Fruit fly (Drosophila melanogaster): Measurements from ENCODE around the gene CG3552.

Gene CG3552

dm6 chr3L:9455819-9456388 is at the start of gene CG3552, which contains the start of gene phol (continued):
- TF ChIP-seq odd (GFP tag; optimal IDR thresholded peaks at IDR 0.05) (no peak), MBD-R2 (GFP tag; IDR thresholded peaks at IDR 0.05) (peak; percentile 66), CG17829 (tag; optimal IDR thresholded peaks at IDR 0.05) (peak; percentile 35), CG17186 (GFP tag; optimal IDR thresholded peaks at IDR 0.05) (peak; percentile 97), Doc2 (GFP tag; IDR thresholded peaks at IDR 0.05) (no peak), CG12769 (tag; optimal IDR thresholded peaks at IDR 0.05) (peak; percentile 10), tap (tag; optimal IDR thresholded peaks at IDR 0.05) (no peak), CG31365 (tag; optimal IDR thresholded peaks at IDR 0.05) (no peak), Neu2 (GFP tag; optimal IDR thresholded peaks at IDR 0.05; ENCODE audit: borderline replicate concordance) (peak; percentile 17), CG6765 (GFP tag; optimal IDR thresholded peaks at IDR 0.05) (no peak), Blimp-1 (GFP tag; optimal IDR thresholded peaks at IDR 0.05) (no peak), lilli (GFP tag; optimal IDR thresholded peaks at IDR 0.05) (peak; percentile 24), maf-S (GFP tag; optimal IDR thresholded peaks at IDR 0.05) (no peak), CG9727 (GFP tag; optimal IDR thresholded peaks at IDR 0.05) (peak; percentile 33), lab (GFP tag; optimal IDR thresholded peaks at IDR 0.05) (peak; percentile 35), gem (tag; optimal IDR thresholded peaks at IDR 0.05) (peak; percentile 33), CG16813 (GFP tag; IDR thresholded peaks at IDR 0.05; ENCODE audit: partially characterized antibody) (peak; percentile 53; the same call in 2 of the 3 replicates), CG9437 (GFP tag; optimal IDR thresholded peaks at IDR 0.05) (peak; percentile 29), nerfin-1 (tag; optimal IDR thresholded peaks at IDR 0.05) (peak; percentile 10), stwl (tag; optimal IDR thresholded peaks at IDR 0.05) (peak; percentile 64), ro (GFP tag; IDR thresholded peaks at IDR 0.05) (no peak), CG2712 (tag; optimal IDR thresholded peaks at IDR 0.05) (peak; percentile 16), dpn (GFP tag; optimal IDR thresholded peaks at IDR 0.05) (peak in 1 of 2 experiments; percentile 8), CG10274 (GFP tag; optimal IDR thresholded peaks at IDR 0.05) (no peak), Eip74EF (GFP tag; optimal IDR thresholded peaks at IDR 0.05) (no peak), Trl (optimal IDR thresholded peaks at IDR 0.05) (peak in 1 of 2 experiments; percentile 10), Trl (GFP tag; optimal IDR thresholded peaks at IDR 0.05) (no peak), ci (GFP tag; IDR thresholded peaks at IDR 0.05) (peak; percentile 30; the same call in 1 of the 3 replicates), CG13296 (GFP tag; optimal IDR thresholded peaks at IDR 0.05) (peak; percentile 9), Doc3 (GFP tag; IDR thresholded peaks at IDR 0.05; ENCODE audit: partially characterized antibody) (0 out of 3 replicates have a peak, but pooled peaks have one; percentile 46), CG11085 (GFP tag; IDR thresholded peaks at IDR 0.05) (no peak), ac (GFP tag; optimal IDR thresholded peaks at IDR 0.05) (no peak), sd (tag; optimal IDR thresholded peaks at IDR 0.05) (peak; percentile 51), CG11723 (GFP tag; optimal IDR thresholded peaks at IDR 0.05) (no peak), CG7928 (GFP tag; optimal IDR thresholded peaks at IDR 0.05) (peak; percentile 41), bbx (GFP tag; IDR thresholded peaks at IDR 0.05; ENCODE audit: partially characterized antibody) (0 out of 2 replicates have a peak, but pooled peaks have one; percentile 27), unpg (GFP tag; optimal IDR thresholded peaks at IDR 0.05) (no peak), scrt (GFP tag; optimal IDR thresholded peaks at IDR 0.05) (no peak), CG10565 (GFP tag; optimal IDR thresholded peaks at IDR 0.05) (no peak), CG6175 (GFP tag; IDR thresholded peaks at IDR 0.05) (no peak), CG17385 (GFP tag; optimal IDR thresholded peaks at IDR 0.05) (peak; percentile 29), fu2 (GFP tag; optimal IDR thresholded peaks at IDR 0.05) (peak; percentile 18), CG2678 (tag; optimal IDR thresholded peaks at IDR 0.05) (peak; percentile 2), CG30403 (GFP tag; optimal IDR thresholded peaks at IDR 0.05) (peak; percentile 8), CG1647 (GFP tag; optimal IDR thresholded peaks at IDR 0.05) (no peak), CG12942 (GFP tag; optimal IDR thresholded peaks at IDR 0.05) (no peak), Hr78 (GFP tag; optimal IDR thresholded peaks at IDR 0.05) (no peak), CG12104 (GFP tag; optimal IDR thresholded peaks at IDR 0.05) (no peak), dm (GFP tag; optimal IDR thresholded peaks at IDR 0.05) (peak; percentile 68)

All from whole organism, embryonic.